Fruit fly (Drosophila melanogaster): ENCODE measurements around the gene RhoGAP68F.

The RhoGAP68F gene

dm6 chr3L:12138113-12138899, at the start of gene RhoGAP68F, which contains the start of gene ND-SGDH (continued):
- TF ChIP-seq Dll (GFP tag; IDR thresholded peaks at IDR 0.05; ENCODE audit: partially characterized antibody) (peak; percentile 99), da (GFP tag; optimal IDR thresholded peaks at IDR 0.05) (peak; percentile 2), CG13296 (GFP tag; optimal IDR thresholded peaks at IDR 0.05) (peak; percentile 70), unc-4 (GFP tag; IDR thresholded peaks at IDR 0.05; ENCODE audit: partially characterized antibody) (peak; percentile 91), B-H1 (GFP tag; IDR thresholded peaks at IDR 0.05) (peak; percentile 36; the same call in 1 of the 3 replicates), CG11696 (GFP tag; IDR thresholded peaks at IDR 0.05) (no peak), CG4404 (GFP tag; IDR thresholded peaks at IDR 0.05) (peak; percentile 81), wek (GFP tag; optimal IDR thresholded peaks at IDR 0.05) (no peak), CG2875 (GFP tag; optimal IDR thresholded peaks at IDR 0.05) (no peak), CG10431 (GFP tag; optimal IDR thresholded peaks at IDR 0.05) (peak; percentile 36), CG17361 (GFP tag; IDR thresholded peaks at IDR 0.05) (peak; percentile 87), CG3847 (GFP tag; IDR thresholded peaks at IDR 0.05) (peak; percentile 83), HLH4C (GFP tag; IDR thresholded peaks at IDR 0.05; ENCODE audit: partially characterized antibody) (peak; percentile 92), jigr1 (GFP tag; IDR thresholded peaks at IDR 0.05) (no peak), Awh (GFP tag; IDR thresholded peaks at IDR 0.05) (no peak), CG7839 (tag; optimal IDR thresholded peaks at IDR 0.05) (peak; percentile 77), luna (GFP tag; optimal IDR thresholded peaks at IDR 0.05) (peak; percentile 25), CG15479 (GFP tag; optimal IDR thresholded peaks at IDR 0.05) (no peak), nerfin-2 (GFP tag; IDR thresholded peaks at IDR 0.05; ENCODE audit: partially characterized antibody) (peak; percentile 76), pnt (GFP tag; optimal IDR thresholded peaks at IDR 0.05) (peak; percentile 51), Optix (GFP tag; IDR thresholded peaks at IDR 0.05) (no peak), Sox100B (GFP tag; optimal IDR thresholded peaks at IDR 0.05) (peak; percentile 72), repo (GFP tag; optimal IDR thresholded peaks at IDR 0.05) (no peak), CG13424 (tag; optimal IDR thresholded peaks at IDR 0.05) (peak; percentile 81), dan (GFP tag; IDR thresholded peaks at IDR 0.05) (no peak), kni (GFP tag; optimal IDR thresholded peaks at IDR 0.05) (peak; percentile 33), h (optimal IDR thresholded peaks at IDR 0.05) (no peak), Hr3 (GFP tag; optimal IDR thresholded peaks at IDR 0.05) (peak; percentile 81), CG10267 (tag; optimal IDR thresholded peaks at IDR 0.05) (peak; percentile 74), dpn (GFP tag; optimal IDR thresholded peaks at IDR 0.05) (peak; percentile 55 to 77), CG4360 (GFP tag; IDR thresholded peaks at IDR 0.05) (no peak), az2 (GFP tag; optimal IDR thresholded peaks at IDR 0.05) (peak; percentile 72), CG1024 (GFP tag; IDR thresholded peaks at IDR 0.05) (no peak), Nf-YC (tag; optimal IDR thresholded peaks at IDR 0.05) (peak; percentile 71), CG10565 (GFP tag; optimal IDR thresholded peaks at IDR 0.05) (no peak), HLHmδ (GFP tag; optimal IDR thresholded peaks at IDR 0.05) (no peak), CG17829 (tag; optimal IDR thresholded peaks at IDR 0.05) (peak; percentile 82), CG16863 (GFP tag; optimal IDR thresholded peaks at IDR 0.05) (peak; percentile 58), ap (GFP tag; IDR thresholded peaks at IDR 0.05) (no peak), H2.0 (GFP tag; IDR thresholded peaks at IDR 0.05) (peak; percentile 46; the same call in 1 of the 2 replicates), CG7928 (GFP tag; optimal IDR thresholded peaks at IDR 0.05) (no peak), Ssrp (tag; optimal IDR thresholded peaks at IDR 0.05) (peak; percentile 70), NFAT (GFP tag; IDR thresholded peaks at IDR 0.05) (peak; percentile 71), CG16815 (GFP tag; optimal IDR thresholded peaks at IDR 0.05) (peak; percentile 73), gfzf (GFP tag; optimal IDR thresholded peaks at IDR 0.05) (peak; percentile 58), ken (GFP tag; IDR thresholded peaks at IDR 0.05) (peak; percentile 58; the same call in 1 of the 3 replicates), Ada2b (GFP tag; IDR thresholded peaks at IDR 0.05) (peak; percentile 43), slou (GFP tag; optimal IDR thresholded peaks at IDR 0.05) (peak; percentile 64), CG7357 (GFP tag; IDR thresholded peaks at IDR 0.05) (peak; percentile 41; the same call in 1 of the 3 replicates), tap (tag; optimal IDR thresholded peaks at IDR 0.05) (peak; percentile 48)

Measured in whole organism, embryonic.